Fruit fly (Drosophila melanogaster): ENCODE data around the gene Larp4B.

The Larp4B gene

dm6 chr3L:3249997-3250774, 25.5 kb downstream of the Larp4B start (continued):
- TF ChIP-seq aop (GFP tag; IDR thresholded peaks at IDR 0.05) (0 out of 2 replicates have a peak, but pooled peaks have one; percentile 14), trh (GFP tag; optimal IDR thresholded peaks at IDR 0.05) (peak; percentile 87), Bgb (GFP tag; IDR thresholded peaks at IDR 0.05; ENCODE audit: partially characterized antibody) (peak; percentile 45; the same call in 1 of the 2 replicates), Ets65A (GFP tag) (peak; percentile 98), unc-4 (GFP tag; IDR thresholded peaks at IDR 0.05; ENCODE audit: partially characterized antibody) (0 out of 2 replicates have a peak, but pooled peaks have one; percentile 15), zen (tag; optimal IDR thresholded peaks at IDR 0.05) (peak; percentile 85), CG4328 (GFP tag; optimal IDR thresholded peaks at IDR 0.05) (peak; percentile 92), Max (GFP tag; optimal IDR thresholded peaks at IDR 0.05) (peak; percentile 94), Tbp (GFP tag; optimal IDR thresholded peaks at IDR 0.05) (no peak), zfh2 (GFP tag; optimal IDR thresholded peaks at IDR 0.05) (peak; percentile 95), CG4424 (GFP tag; optimal IDR thresholded peaks at IDR 0.05) (peak; percentile 97), CG6254 (GFP tag; optimal IDR thresholded peaks at IDR 0.05) (peak; percentile 87), HHEX (GFP tag; optimal IDR thresholded peaks at IDR 0.05) (peak; percentile 93), CG5245 (GFP tag; optimal IDR thresholded peaks at IDR 0.05) (peak; percentile 92), CG4282 (GFP tag; optimal IDR thresholded peaks at IDR 0.05) (peak; percentile 31), bcd (GFP tag; optimal IDR thresholded peaks at IDR 0.05) (peak; percentile 95), cad (GFP tag; optimal IDR thresholded peaks at IDR 0.05) (no peak), pb (GFP tag; optimal IDR thresholded peaks at IDR 0.05) (peak; percentile 90), C15 (GFP tag; IDR thresholded peaks at IDR 0.05) (peak; percentile 61; the same call in 1 of the 3 replicates), sug (tag; optimal IDR thresholded peaks at IDR 0.05) (peak; percentile 92), Sox100B (GFP tag; optimal IDR thresholded peaks at IDR 0.05) (peak; percentile 98), CG8281 (tag; optimal IDR thresholded peaks at IDR 0.05) (peak; percentile 79), CG15479 (GFP tag; optimal IDR thresholded peaks at IDR 0.05) (peak; percentile 12), zen2 (GFP tag; IDR thresholded peaks at IDR 0.05; ENCODE audit: partially characterized antibody) (0 out of 3 replicates have a peak, but pooled peaks have one; percentile 6), pho (GFP tag; optimal IDR thresholded peaks at IDR 0.05) (peak; percentile 96), nom (GFP tag; optimal IDR thresholded peaks at IDR 0.05) (no peak), Antp (GFP tag; optimal IDR thresholded peaks at IDR 0.05) (peak; percentile 89), otp (GFP tag; IDR thresholded peaks at IDR 0.05) (peak; percentile 77), CG12071 (GFP tag; optimal IDR thresholded peaks at IDR 0.05) (peak; percentile 67), rib (GFP tag; IDR thresholded peaks at IDR 0.05) (no peak; the same call in none of the 2 replicates), peb (GFP tag; IDR thresholded peaks at IDR 0.05) (peak; percentile 59), bab2 (GFP tag; optimal IDR thresholded peaks at IDR 0.05) (peak; percentile 93), CG13424 (tag; optimal IDR thresholded peaks at IDR 0.05) (peak; percentile 97), HmgZ (tag; optimal IDR thresholded peaks at IDR 0.05) (peak; percentile 89), Ssrp (tag; optimal IDR thresholded peaks at IDR 0.05) (peak; percentile 96), CG3995 (GFP tag; optimal IDR thresholded peaks at IDR 0.05) (peak; percentile 64), CG13296 (GFP tag; optimal IDR thresholded peaks at IDR 0.05) (peak; percentile 90), vnd (GFP tag; IDR thresholded peaks at IDR 0.05; ENCODE audit: partially characterized antibody) (no peak), Hmr (GFP tag; optimal IDR thresholded peaks at IDR 0.05) (peak; percentile 94), B-H2 (GFP tag; optimal IDR thresholded peaks at IDR 0.05) (peak; percentile 76), yki (optimal IDR thresholded peaks at IDR 0.05) (peak; percentile 6), H2.0 (GFP tag; IDR thresholded peaks at IDR 0.05) (peak; percentile 79), CG7357 (GFP tag; IDR thresholded peaks at IDR 0.05) (peak; percentile 86), org-1 (GFP tag; optimal IDR thresholded peaks at IDR 0.05) (peak; percentile 93), CG13123 (GFP tag; optimal IDR thresholded peaks at IDR 0.05) (peak; percentile 85), D19A (tag; optimal IDR thresholded peaks at IDR 0.05) (peak; percentile 90), CG12219 (GFP tag; optimal IDR thresholded peaks at IDR 0.05) (peak; percentile 86), pita (GFP tag; optimal IDR thresholded peaks at IDR 0.05) (no peak), al (GFP tag; IDR thresholded peaks at IDR 0.05) (peak; percentile 87), fru (optimal IDR thresholded peaks at IDR 0.05) (no peak)

All from whole organism, embryonic.